Fruit fly (Drosophila melanogaster): ENCODE measurements around the gene indra.

indra gene

DNA sequence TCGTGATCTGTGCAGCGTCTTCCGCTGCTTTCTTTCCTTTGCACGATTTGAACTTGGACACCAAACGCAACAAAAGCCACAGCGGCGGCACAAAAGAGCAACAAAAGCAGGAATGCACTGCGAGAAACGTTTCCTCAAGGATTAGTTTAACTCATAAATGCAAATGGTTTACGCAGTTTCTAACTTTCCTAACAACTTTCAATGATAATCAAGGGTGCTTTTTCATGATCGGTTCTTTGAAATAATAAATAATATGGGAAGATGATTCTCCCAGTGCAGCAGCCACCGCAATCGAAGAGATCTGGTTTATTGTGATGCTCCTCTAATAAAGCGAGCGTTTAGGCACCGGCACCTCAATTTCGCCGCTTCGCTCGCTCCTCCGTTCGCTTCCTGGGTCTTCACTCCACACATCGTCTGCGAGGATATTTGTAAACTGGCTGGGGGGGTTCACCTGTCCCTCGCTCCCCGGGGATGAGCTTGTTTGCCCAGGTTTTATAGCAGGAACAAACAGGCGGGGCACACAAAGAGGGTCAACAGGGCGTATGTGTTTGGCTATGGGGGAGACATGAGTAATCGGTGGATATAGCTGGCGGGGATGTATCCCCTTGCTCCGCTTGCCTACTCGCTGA lies 23.0 kb downstream of the indra start (continued):
- no peak for TF ChIP-seq CG11398 (GFP tag; optimal IDR thresholded peaks at IDR 0.05)
- TF ChIP-seq CkIIα-i1 (GFP tag; IDR thresholded peaks at IDR 0.05), result no peak
- TF ChIP-seq scrt (GFP tag; optimal IDR thresholded peaks at IDR 0.05), result peak; percentile 54
- TF ChIP-seq CG12391 (tag; optimal IDR thresholded peaks at IDR 0.05), result peak; percentile 82
- peak; percentile 32 for TF ChIP-seq CG9817 (tag; optimal IDR thresholded peaks at IDR 0.05)
- peak; percentile 87 for TF ChIP-seq fd96Cb (tag; optimal IDR thresholded peaks at IDR 0.05)
- peak; percentile 79 for TF ChIP-seq CG8388 (GFP tag; optimal IDR thresholded peaks at IDR 0.05)
- TF ChIP-seq Camta (GFP tag; optimal IDR thresholded peaks at IDR 0.05), result peak; percentile 49
- TF ChIP-seq kay (GFP tag; optimal IDR thresholded peaks at IDR 0.05), result peak; percentile 11
- no peak for TF ChIP-seq sc (optimal IDR thresholded peaks at IDR 0.05)
- peak; percentile 72 for TF ChIP-seq sc (GFP tag; optimal IDR thresholded peaks at IDR 0.05)
- peak; percentile 89 for TF ChIP-seq CG1603 (tag; optimal IDR thresholded peaks at IDR 0.05)
- peak; percentile 63 for TF ChIP-seq ranshi (GFP tag; IDR thresholded peaks at IDR 0.05)
- peak; percentile 22 for TF ChIP-seq Sry-δ (GFP tag; optimal IDR thresholded peaks at IDR 0.05)
- no peak for TF ChIP-seq CG6175 (GFP tag; IDR thresholded peaks at IDR 0.05)
- TF ChIP-seq otp (GFP tag; IDR thresholded peaks at IDR 0.05), result peak; percentile 84
- peak; percentile 20 for TF ChIP-seq da (GFP tag; optimal IDR thresholded peaks at IDR 0.05)
- peak; percentile 28 for TF ChIP-seq NC2α (GFP tag; optimal IDR thresholded peaks at IDR 0.05)
- peak; percentile 19 for TF ChIP-seq CG2116 (GFP tag; optimal IDR thresholded peaks at IDR 0.05)
- peak; percentile 77 for TF ChIP-seq ems (GFP tag; optimal IDR thresholded peaks at IDR 0.05)
- peak; percentile 70 for TF ChIP-seq H15 (GFP tag; IDR thresholded peaks at IDR 0.05)
- TF ChIP-seq hth (optimal IDR thresholded peaks at IDR 0.05), result no peak
- TF ChIP-seq Meics (GFP tag; optimal IDR thresholded peaks at IDR 0.05), result peak; percentile 58
- peak; percentile 85 for TF ChIP-seq oc (tag; optimal IDR thresholded peaks at IDR 0.05)
- peak; percentile 49 for TF ChIP-seq en (GFP tag; optimal IDR thresholded peaks at IDR 0.05)
- TF ChIP-seq fd64A (GFP tag; optimal IDR thresholded peaks at IDR 0.05), result peak; percentile 78
- TF ChIP-seq emc (GFP tag; optimal IDR thresholded peaks at IDR 0.05), result no peak
- TF ChIP-seq Dip3 (GFP tag; optimal IDR thresholded peaks at IDR 0.05), result peak; percentile 47
- TF ChIP-seq CG11093 (GFP tag; IDR thresholded peaks at IDR 0.05), result peak; percentile 66; the same call in 2 of the 3 replicates
- peak; percentile 63 for TF ChIP-seq btn (GFP tag; optimal IDR thresholded peaks at IDR 0.05)
- peak; percentile 77 for TF ChIP-seq D19A (tag; optimal IDR thresholded peaks at IDR 0.05)
- peak; percentile 81 for TF ChIP-seq ttk (GFP tag; IDR thresholded peaks at IDR 0.05)
- TF ChIP-seq NfI (GFP tag; optimal IDR thresholded peaks at IDR 0.05), result peak; percentile 80
- TF ChIP-seq sug (tag; optimal IDR thresholded peaks at IDR 0.05), result no peak
- TF ChIP-seq tll (GFP tag; optimal IDR thresholded peaks at IDR 0.05), result no peak
- TF ChIP-seq phol (tag; optimal IDR thresholded peaks at IDR 0.05), result peak; percentile 86
- peak; percentile 84 for TF ChIP-seq CG17829 (tag; optimal IDR thresholded peaks at IDR 0.05)
- peak; percentile 11 for TF ChIP-seq CG6683 (GFP tag; optimal IDR thresholded peaks at IDR 0.05)
- peak; percentile 54 for TF ChIP-seq Max (GFP tag; optimal IDR thresholded peaks at IDR 0.05)
- TF ChIP-seq CG2678 (tag; optimal IDR thresholded peaks at IDR 0.05), result peak; percentile 83
- TF ChIP-seq CG8359 (GFP tag; optimal IDR thresholded peaks at IDR 0.05; ENCODE audit: borderline replicate concordance), result peak; percentile 66
- no peak for TF ChIP-seq CG3847 (GFP tag; IDR thresholded peaks at IDR 0.05)
- peak; percentile 14 for TF ChIP-seq CG8290 (GFP tag; optimal IDR thresholded peaks at IDR 0.05)
- peak in 1 of 2 experiments; percentile 71 for TF ChIP-seq CG8290 (tag; optimal IDR thresholded peaks at IDR 0.05)
- TF ChIP-seq Sry-β (GFP tag; optimal IDR thresholded peaks at IDR 0.05), result peak; percentile 24
- peak; percentile 53 for TF ChIP-seq CG8281 (tag; optimal IDR thresholded peaks at IDR 0.05)
- TF ChIP-seq Bdp1 (GFP tag; optimal IDR thresholded peaks at IDR 0.05), result peak; percentile 61
- peak; percentile 73 for TF ChIP-seq B-H1 (GFP tag; IDR thresholded peaks at IDR 0.05)
- peak; percentile 63; the same call in 1 of the 2 replicates for TF ChIP-seq CG32767 (GFP tag; IDR thresholded peaks at IDR 0.05)
- TF ChIP-seq CG15073 (GFP tag; optimal IDR thresholded peaks at IDR 0.05), result peak; percentile 29
- no peak for TF ChIP-seq CG9797 (GFP tag; optimal IDR thresholded peaks at IDR 0.05)

All from whole organism, embryonic.